Worm (Caenorhabditis elegans): ENCODE results near the gene sdc-3.
A peak's percentile ranks its signal among the peaks of the same experiment; 100 is the strongest.

Gene sdc-3

ce11 chrV:15002184-15002690 lies 45.8 kb downstream of the sdc-3 start, which contains the start of the genes fib-1 and mut-15 (continued):
- TF ChIP-seq C34F6.9 (tag; optimal IDR thresholded peaks at IDR 0.05): peak; percentile 93
- TF ChIP-seq nhr-10 (tag; optimal IDR thresholded peaks at IDR 0.05): no peak
- no peak for TF ChIP-seq aly-2 (tag; optimal IDR thresholded peaks at IDR 0.05)
- peak; percentile 82 for TF ChIP-seq sem-4 (tag; optimal IDR thresholded peaks at IDR 0.05)
- no peak for TF ChIP-seq elt-3 (tag; optimal IDR thresholded peaks at IDR 0.05)
- peak; percentile 5 for TF ChIP-seq Y55F3AM.14 (GFP tag; optimal IDR thresholded peaks at IDR 0.05)
- no peak for TF ChIP-seq skn-1 (tag; optimal IDR thresholded peaks at IDR 0.05)
- no peak for TF ChIP-seq ama-1 (optimal IDR thresholded peaks at IDR 0.05)
- peak; percentile 87 for TF ChIP-seq crh-2 (tag; optimal IDR thresholded peaks at IDR 0.05)

DNA sequence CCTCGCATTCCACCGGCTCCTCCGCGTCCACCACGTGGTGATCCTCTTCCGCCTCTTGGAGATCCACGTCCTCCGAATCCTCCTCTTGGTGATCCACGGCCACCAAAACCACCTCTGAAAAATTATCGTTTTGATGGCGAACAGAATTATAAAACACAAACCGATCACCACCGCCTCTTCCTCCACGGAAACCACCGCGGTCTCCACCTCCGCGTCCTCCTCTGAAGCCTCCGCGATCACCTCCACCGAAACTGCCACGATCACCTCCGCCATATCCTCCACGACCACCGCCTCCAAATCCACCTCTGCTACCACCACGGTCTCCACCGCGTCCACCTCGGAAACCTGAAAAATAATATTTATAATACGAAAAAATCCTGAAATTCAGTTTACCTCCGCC lies 46.5 kb downstream of the sdc-3 start:
- no peak for TF ChIP-seq fos-1 (tag; optimal IDR thresholded peaks at IDR 0.05)
- TF ChIP-seq ztf-11 (tag; optimal IDR thresholded peaks at IDR 0.05): no peak
- no peak for TF ChIP-seq ama-1 (optimal IDR thresholded peaks at IDR 0.05)
- TF ChIP-seq unc-39 (tag; optimal IDR thresholded peaks at IDR 0.05): no peak
- no peak for TF ChIP-seq nhr-21 (tag; optimal IDR thresholded peaks at IDR 0.05)
- no peak for TF ChIP-seq blmp-1 (tag; optimal IDR thresholded peaks at IDR 0.05; ENCODE audit: insufficient read depth)
- no peak for TF ChIP-seq unc-55 (GFP tag; optimal IDR thresholded peaks at IDR 0.05)
- no peak for TF ChIP-seq sma-9 (GFP tag; optimal IDR thresholded peaks at IDR 0.05)
- TF ChIP-seq sma-9 (tag; optimal IDR thresholded peaks at IDR 0.05): no peak
- TF ChIP-seq ztf-1 (GFP tag; conservative IDR thresholded peaks at IDR 0.05): no peak
- TF ChIP-seq skn-1 (tag; optimal IDR thresholded peaks at IDR 0.05): no peak
- no peak for TF ChIP-seq R02D3.7 (tag; optimal IDR thresholded peaks at IDR 0.05)
- no peak for TF ChIP-seq ztf-4 (tag; optimal IDR thresholded peaks at IDR 0.05)
- TF ChIP-seq mbf-1 (tag; optimal IDR thresholded peaks at IDR 0.05): no peak
- TF ChIP-seq nhr-25 (tag; optimal IDR thresholded peaks at IDR 0.05): no peak

ce11 chrV:15000055-15000704 lies 47.8 kb downstream of the sdc-3 start, which contains the start of gene rps-16:
rps-16 (minus strand) TSS chrV:15000541.
- no peak for TF ChIP-seq elt-3 (tag; optimal IDR thresholded peaks at IDR 0.05)
- no peak for TF ChIP-seq nhr-11 (tag; optimal IDR thresholded peaks at IDR 0.05)
- TF ChIP-seq ztf-11 (tag; optimal IDR thresholded peaks at IDR 0.05): no peak
- TF ChIP-seq C34F6.9 (tag; optimal IDR thresholded peaks at IDR 0.05): no peak
- no peak for TF ChIP-seq lin-39 (tag; optimal IDR thresholded peaks at IDR 0.05)
- TF ChIP-seq unc-55 (GFP tag; optimal IDR thresholded peaks at IDR 0.05): no peak
- TF ChIP-seq sem-4 (tag; optimal IDR thresholded peaks at IDR 0.05): no peak

ce11 chrV:14999485-15000023 lies 48.5 kb downstream of the sdc-3 start, which contains the start of gene T01C3.11:
T01C3.11 (plus strand) TSS chrV:14999535.
- TF ChIP-seq aly-2 (tag; optimal IDR thresholded peaks at IDR 0.05) (no peak), elt-1 (tag; optimal IDR thresholded peaks at IDR 0.05) (no peak), lin-13 (GFP tag; optimal IDR thresholded peaks at IDR 0.05) (no peak)

- no peak for TF ChIP-seq ztf-4 (tag; optimal IDR thresholded peaks at IDR 0.05)
- TF ChIP-seq R02D3.7 (tag; optimal IDR thresholded peaks at IDR 0.05): no peak
- no peak for TF ChIP-seq ama-1 (optimal IDR thresholded peaks at IDR 0.05)
- no peak for TF ChIP-seq sma-9 (GFP tag; optimal IDR thresholded peaks at IDR 0.05)
- TF ChIP-seq sma-9 (tag; optimal IDR thresholded peaks at IDR 0.05): no peak
- no peak for TF ChIP-seq ztf-1 (GFP tag; conservative IDR thresholded peaks at IDR 0.05)
- TF ChIP-seq egl-27 (tag; optimal IDR thresholded peaks at IDR 0.05): no peak
- no peak for TF ChIP-seq nhr-21 (tag; optimal IDR thresholded peaks at IDR 0.05)
- no peak for TF ChIP-seq mbf-1 (tag; optimal IDR thresholded peaks at IDR 0.05)
- TF ChIP-seq sma-3 (GFP tag; optimal IDR thresholded peaks at IDR 0.05): no peak
- no peak for TF ChIP-seq elt-1 (tag; optimal IDR thresholded peaks at IDR 0.05)
- no peak for TF ChIP-seq C34F6.9 (tag; optimal IDR thresholded peaks at IDR 0.05)
These were observed 51.8 kb downstream of the sdc-3 start, which contains the start of gene irld-14 for ce11 chrV:14996236-14996635. irld-14 (plus strand) TSS chrV:14996536.

ce11 chrV:14993620-14994019 lies 54.4 kb downstream of the sdc-3 start, which contains the start of gene fil-1:
fil-1 (plus strand) TSS chrV:14993838.
- TF ChIP-seq mab-5 (tag; optimal IDR thresholded peaks at IDR 0.05): no peak
- TF ChIP-seq ztf-11 (tag; optimal IDR thresholded peaks at IDR 0.05): no peak
- TF ChIP-seq nhr-129 (tag; optimal IDR thresholded peaks at IDR 0.05): no peak
- no peak for TF ChIP-seq nhr-10 (tag; optimal IDR thresholded peaks at IDR 0.05)
- no peak for TF ChIP-seq ZK546.5 (tag; optimal IDR thresholded peaks at IDR 0.05)
- no peak for TF ChIP-seq lin-13 (GFP tag; optimal IDR thresholded peaks at IDR 0.05)
- TF ChIP-seq lin-11 (tag; optimal IDR thresholded peaks at IDR 0.05): no peak
- no peak for TF ChIP-seq nhr-23 (tag; optimal IDR thresholded peaks at IDR 0.05)
- TF ChIP-seq sma-9 (GFP tag; optimal IDR thresholded peaks at IDR 0.05): peak; percentile 60
- no peak for TF ChIP-seq sma-9 (tag; optimal IDR thresholded peaks at IDR 0.05)
- peak; percentile 40 for TF ChIP-seq fos-1 (tag; optimal IDR thresholded peaks at IDR 0.05)
- no peak for TF ChIP-seq mdl-1 (tag; optimal IDR thresholded peaks at IDR 0.05)
- no peak for TF ChIP-seq lin-39 (tag; optimal IDR thresholded peaks at IDR 0.05)
